Fruit fly (Drosophila melanogaster) whole organism, embryonic: ENCODE measurements around the gene Ctl1.

Source experiments
- ATbp ChIP-seq: fragments of 200-800 bp; sonication (Bioruptor generic); optimal IDR thresholded peaks from 2 replicates; lab custom pipeline; 2017; ENCODE audit warnings: missing biosample characterization, mild to moderate bottlenecking, missing genetic modification characterization, missing genetic modification reagents
- Abd-B ChIP-seq: fragments of 200-800 bp; sonication (Bioruptor generic); optimal IDR thresholded peaks from 2 replicates; lab custom pipeline; 2018; ENCODE audit warnings: missing biosample characterization, mild to moderate bottlenecking, missing genetic modification characterization, moderate library complexity
- BEAF-32 ChIP-seq: fragments of 200-800 bp; sonication (Bioruptor generic); optimal IDR thresholded peaks from 3 replicates; lab custom pipeline; 2017; ENCODE audit warnings: missing biosample characterization, missing genetic modification characterization, mild to moderate bottlenecking, moderate library complexity, missing genetic modification reagents
- Bteb2 ChIP-seq: fragments of 200-800 bp; sonication (Bioruptor generic); optimal IDR thresholded peaks from 2 replicates; lab custom pipeline; 2016; ENCODE audit warnings: missing biosample characterization, missing genetic modification characterization
- CG10147 ChIP-seq: fragments of 200-800 bp; sonication (Bioruptor generic); optimal IDR thresholded peaks from 2 replicates; lab custom pipeline; 2019; ENCODE audit warnings: missing biosample characterization, mild to moderate bottlenecking, missing genetic modification characterization, moderate library complexity
- CG11695 ChIP-seq: fragments of 200-800 bp; sonication (Bioruptor generic); IDR thresholded peaks from 3 replicates; pipeline ENCODE4 v1.3.6; 2022; ENCODE audit warnings: missing biosample characterization, missing genetic modification characterization
- CG13894 ChIP-seq: fragments of 200-800 bp; sonication (Bioruptor generic); optimal IDR thresholded peaks from 3 replicates; lab custom pipeline; 2018; ENCODE audit warnings: missing biosample characterization, mild to moderate bottlenecking, missing genetic modification characterization, moderate library complexity
- CG15011 ChIP-seq: fragments of 200-800 bp; sonication (Bioruptor generic); optimal IDR thresholded peaks from 3 replicates; lab custom pipeline; 2018; ENCODE audit warnings: missing biosample characterization, mild to moderate bottlenecking, missing genetic modification characterization
- CG1529 ChIP-seq: fragments of 200-800 bp; sonication (Bioruptor generic); optimal IDR thresholded peaks from 3 replicates; lab custom pipeline; 2018; ENCODE audit warnings: missing biosample characterization, missing genetic modification characterization
- CG16863 ChIP-seq: fragments of 200-800 bp; sonication (Bioruptor generic); optimal IDR thresholded peaks from 3 replicates; lab custom pipeline; 2016; ENCODE audit warnings: missing biosample characterization, missing genetic modification characterization
- CG17829 ChIP-seq: fragments of 200-800 bp; optimal IDR thresholded peaks from 2 replicates; lab custom pipeline; 2019; ENCODE audit warnings: missing biosample characterization, mild to moderate bottlenecking, missing genetic modification characterization, moderate library complexity
- CG1792 ChIP-seq: fragments of 200-800 bp; sonication (Bioruptor generic); optimal IDR thresholded peaks from 2 replicates; lab custom pipeline; 2016; ENCODE audit warnings: missing biosample characterization, missing genetic modification characterization
- CG18011 ChIP-seq: fragments of 200-800 bp; sonication (Bioruptor generic); optimal IDR thresholded peaks from 2 replicates; lab custom pipeline; 2017; ENCODE audit warnings: missing biosample characterization, missing genetic modification characterization, mild to moderate bottlenecking, moderate library complexity, missing genotype
- CG1832 ChIP-seq: fragments of 200-800 bp; sonication (Bioruptor generic); optimal IDR thresholded peaks from 2 replicates; lab custom pipeline; 2017; ENCODE audit warnings: missing biosample characterization, mild to moderate bottlenecking, missing genetic modification characterization, inconsistent platforms
- CG18764 ChIP-seq: fragments of 200-800 bp; sonication (Bioruptor generic); optimal IDR thresholded peaks from 3 replicates; lab custom pipeline; 2016; ENCODE audit warnings: missing biosample characterization, missing genetic modification characterization
- CG2202 ChIP-seq: fragments of 200-800 bp; sonication (Bioruptor generic); optimal IDR thresholded peaks from 2 replicates; lab custom pipeline; 2018; ENCODE audit warnings: missing biosample characterization, mild to moderate bottlenecking, missing genetic modification characterization
- CG2889 ChIP-seq: fragments of 200-800 bp; sonication (Bioruptor generic); IDR thresholded peaks from 3 replicates; pipeline ENCODE4 v1.3.6; 2022; ENCODE audit warnings: missing biosample characterization, missing genetic modification characterization
- CG34224 ChIP-seq: fragments of 200-800 bp; sonication (Bioruptor generic); IDR thresholded peaks from 3 replicates; pipeline ENCODE4 v1.3.6; 2022; ENCODE audit warnings: missing biosample characterization, missing genetic modification characterization; ENCODE audit not compliant: partially characterized antibody
- CG6272 ChIP-seq: fragments of 200-800 bp; sonication (Bioruptor generic); IDR thresholded peaks from 2 replicates; pipeline ENCODE4 v1.3.6; 2022; ENCODE audit warnings: missing biosample characterization, missing genetic modification characterization
- Dll ChIP-seq: fragments of 200-800 bp; sonication (Bioruptor generic); IDR thresholded peaks from 4 replicates; pipeline ENCODE4 v1.3.6; 2022; ENCODE audit warnings: missing biosample characterization, missing genetic modification characterization; ENCODE audit not compliant: partially characterized antibody
- Drgx ChIP-seq: fragments of 200-800 bp; sonication (Bioruptor generic); IDR thresholded peaks from 2 replicates; pipeline ENCODE4 v1.3.6; 2022; ENCODE audit warnings: missing biosample characterization, missing genetic modification characterization
- Eip74EF ChIP-seq, 2 experiments: fragments of 200-800 bp in 1 of 2; fragments of >200 bp in 1 of 2; sonication (Bioruptor generic) in 1 of 2; optimal IDR thresholded peaks; 2 replicates each; lab custom pipeline; 2017 to 2019; ENCODE audit warnings: missing biosample characterization in 2 of 2, missing genetic modification characterization in 2 of 2, mild to moderate bottlenecking in 1 of 2, moderate library complexity in 1 of 2
- HLHmδ ChIP-seq: fragments of 200-800 bp; sonication (Bioruptor generic); optimal IDR thresholded peaks from 2 replicates; lab custom pipeline; 2018; ENCODE audit warnings: missing biosample characterization, mild to moderate bottlenecking, missing genetic modification characterization, moderate library complexity
- Hr51 ChIP-seq, 2 experiments: fragments of 200-800 bp; sonication (Bioruptor generic); optimal IDR thresholded peaks; 2 replicates in 1 of 2; 3 replicates in 1 of 2; lab custom pipeline; 2016 to 2018; ENCODE audit warnings: missing biosample characterization in 2 of 2, missing genetic modification characterization in 2 of 2, mild to moderate bottlenecking in 1 of 2, moderate library complexity in 1 of 2
- Jarid2 ChIP-seq: fragments of 200-800 bp; sonication (Bioruptor generic); optimal IDR thresholded peaks from 3 replicates; lab custom pipeline; 2017; ENCODE audit warnings: mild to moderate bottlenecking, missing biosample characterization, missing genetic modification reagents, missing genetic modification characterization
- MESR4 ChIP-seq: fragments of 200-800 bp; sonication (Bioruptor generic); optimal IDR thresholded peaks from 2 replicates; lab custom pipeline; 2018; ENCODE audit warnings: missing biosample characterization, mild to moderate bottlenecking, missing genetic modification characterization, moderate library complexity
- Oli ChIP-seq: fragments of 200-800 bp; sonication (Bioruptor generic); optimal IDR thresholded peaks from 2 replicates; lab custom pipeline; 2018; ENCODE audit warnings: missing biosample characterization, mild to moderate bottlenecking, missing genetic modification characterization, moderate library complexity
- Trl ChIP-seq, 3 experiments: fragments of >200 bp in 2 of 3; fragments of 200-800 bp in 1 of 3; sonication (Bioruptor generic) in 1 of 3; optimal IDR thresholded peaks; 2 replicates in 1 of 3; 3 replicates in 2 of 3; lab custom pipeline; 2016 to 2017; ENCODE audit warnings: missing biosample characterization in 1 of 3, missing genetic modification characterization in 1 of 3
- corto ChIP-seq: fragments of 200-800 bp; sonication (Bioruptor generic); optimal IDR thresholded peaks from 2 replicates; lab custom pipeline; 2016; ENCODE audit warnings: missing biosample characterization, mild to moderate bottlenecking, missing genetic modification characterization, moderate library complexity
- cwo ChIP-seq: fragments of 200-800 bp; sonication (Bioruptor generic); optimal IDR thresholded peaks from 3 replicates; lab custom pipeline; 2017; ENCODE audit warnings: missing biosample characterization, missing genetic modification characterization, mild to moderate bottlenecking, moderate library complexity, missing genetic modification reagents
- dm ChIP-seq: fragments of 200-800 bp; sonication (Bioruptor generic); optimal IDR thresholded peaks from 3 replicates; lab custom pipeline; 2016; ENCODE audit warnings: missing biosample characterization, missing genetic modification characterization
- dmrt99B ChIP-seq: fragments of 200-800 bp; sonication (Bioruptor generic); optimal IDR thresholded peaks from 2 replicates; lab custom pipeline; 2018; ENCODE audit warnings: missing biosample characterization, mild to moderate bottlenecking, missing genetic modification characterization, moderate library complexity
- eyg ChIP-seq: fragments of 200-800 bp; sonication (Bioruptor generic); optimal IDR thresholded peaks from 3 replicates; lab custom pipeline; 2016; ENCODE audit warnings: missing biosample characterization, missing genetic modification characterization
- gce ChIP-seq: fragments of 200-800 bp; sonication (Bioruptor generic); IDR thresholded peaks from 3 replicates; pipeline ENCODE4 v1.3.6; 2022; ENCODE audit warnings: missing biosample characterization, missing genetic modification characterization
- grau ChIP-seq: fragments of 200-800 bp; optimal IDR thresholded peaks from 3 replicates; lab custom pipeline; 2019; ENCODE audit warnings: missing biosample characterization, mild to moderate bottlenecking, missing genetic modification characterization, moderate library complexity
- inv ChIP-seq: fragments of 200-800 bp; sonication (Bioruptor generic); IDR thresholded peaks from 2 replicates; pipeline ENCODE4 v1.3.6; 2022; ENCODE audit warnings: missing biosample characterization, missing genetic modification characterization; ENCODE audit not compliant: partially characterized antibody
- mam ChIP-seq: fragments of 200-800 bp; sonication (Bioruptor generic); optimal IDR thresholded peaks from 3 replicates; lab custom pipeline; 2016; ENCODE audit warnings: missing biosample characterization, missing genetic modification characterization
- scrt ChIP-seq: fragments of 200-800 bp; sonication (Bioruptor generic); optimal IDR thresholded peaks from 2 replicates; lab custom pipeline; 2018; ENCODE audit warnings: missing biosample characterization, mild to moderate bottlenecking, missing genetic modification characterization, moderate library complexity
- sim ChIP-seq: fragments of 200-800 bp; sonication (Bioruptor generic); IDR thresholded peaks from 2 replicates; pipeline ENCODE4 v1.3.6; 2022; ENCODE audit warnings: missing biosample characterization, missing genetic modification characterization
- so ChIP-seq: fragments of 200-800 bp; sonication (Bioruptor generic); IDR thresholded peaks from 3 replicates; pipeline ENCODE4 v1.3.6; 2022; ENCODE audit warnings: missing biosample characterization, missing genetic modification characterization
- sob ChIP-seq: fragments of 200-800 bp; sonication (Bioruptor generic); IDR thresholded peaks from 2 replicates; pipeline ENCODE4 v1.3.6; 2022; ENCODE audit warnings: missing biosample characterization, missing genetic modification characterization
- ssp ChIP-seq: fragments of 200-800 bp; sonication (Bioruptor generic); IDR thresholded peaks from 2 replicates; pipeline ENCODE4 v1.3.6; 2022; ENCODE audit warnings: missing biosample characterization, missing genetic modification characterization
- tgo ChIP-seq: fragments of 200-800 bp; sonication (Bioruptor generic); IDR thresholded peaks from 3 replicates; pipeline ENCODE4 v1.3.6; 2022; ENCODE audit warnings: missing biosample characterization, missing genetic modification characterization
- unpg ChIP-seq: fragments of 200-800 bp; sonication (Bioruptor generic); optimal IDR thresholded peaks from 3 replicates; lab custom pipeline; 2018; ENCODE audit warnings: missing biosample characterization, mild to moderate bottlenecking, missing genetic modification characterization, moderate library complexity
- wek ChIP-seq: fragments of 200-800 bp; sonication (Bioruptor generic); optimal IDR thresholded peaks from 3 replicates; lab custom pipeline; 2018; ENCODE audit warnings: missing biosample characterization, mild to moderate bottlenecking, missing genetic modification characterization, moderate library complexity
- wor ChIP-seq: fragments of 200-800 bp; sonication (Bioruptor generic); IDR thresholded peaks from 2 replicates; pipeline ENCODE4 v1.3.6; 2022; ENCODE audit warnings: missing biosample characterization, missing genetic modification characterization
- z ChIP-seq: fragments of 200-800 bp; sonication (Bioruptor generic); IDR thresholded peaks from 3 replicates; pipeline ENCODE4 v1.3.6; 2022; ENCODE audit warnings: missing biosample characterization, missing genetic modification characterization
- zen ChIP-seq: fragments of 200-800 bp; sonication (Bioruptor generic); optimal IDR thresholded peaks from 3 replicates; lab custom pipeline; 2018; ENCODE audit warnings: missing biosample characterization, mild to moderate bottlenecking, missing genetic modification characterization, moderate library complexity

Gene Ctl1

DNA sequence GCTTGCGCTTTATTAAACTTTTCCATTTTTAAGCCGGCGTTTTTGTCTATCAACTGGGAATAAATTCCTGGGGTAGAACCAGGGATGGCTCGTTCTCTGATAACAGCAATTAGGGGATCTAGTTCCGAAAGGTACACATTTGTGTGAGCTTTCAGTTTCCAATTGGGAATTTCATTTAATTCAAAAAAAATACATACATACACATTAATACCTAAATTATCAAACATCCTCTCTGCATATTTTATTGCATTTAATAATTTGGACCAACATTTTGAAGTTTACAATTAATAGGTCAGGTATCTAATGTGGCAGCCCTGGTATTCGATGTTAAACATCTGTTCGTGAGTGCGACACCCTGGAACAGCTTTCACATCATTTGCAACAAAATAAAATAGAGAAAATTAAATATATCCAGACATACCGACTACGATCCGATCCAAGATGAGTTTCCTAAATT is 18.6 kb upstream of the Ctl1 start, which contains the start of the genes CG15011 and CG1309 (continued):
- TF ChIP-seq CG18764 (GFP tag; lab: Kevin White, UChicago) (peak; percentile 75), sob (GFP tag; lab: Robert Waterston, UW) (peak; percentile 78), sim (no peak), ssp (GFP tag; lab: Robert Waterston, UW) (peak; percentile 66), CG17829 (peak; percentile 90), CG15011 (GFP tag; lab: Kevin White, UChicago) (no peak), inv (GFP tag; lab: Robert Waterston, UW) (peak; percentile 39; the same call in 1 of the 2 replicates), CG2889 (peak; percentile 74; the same call in 2 of the 3 replicates), Eip74EF (GFP tag; optimal IDR thresholded peaks at IDR 0.05; lab: Kevin White, UChicago) (peak in 1 of 2 experiments; percentile 53), scrt (GFP tag; lab: Kevin White, UChicago) (peak; percentile 65), gce (GFP tag; lab: Robert Waterston, UW) (no peak), Jarid2 (GFP tag; lab: Kevin White, UChicago) (peak; percentile 21), corto (no peak), BEAF-32 (peak; percentile 63), dmrt99B (tag; lab: Kevin White, UChicago) (peak; percentile 77), dm (GFP tag; lab: Kevin White, UChicago) (peak; percentile 82), CG1529 (GFP tag; lab: Kevin White, UChicago) (peak; percentile 55), CG13894 (tag; lab: Kevin White, UChicago) (peak; percentile 82), Drgx (GFP tag; lab: Robert Waterston, UW) (peak; percentile 75), CG18011 (GFP tag; lab: Kevin White, UChicago) (peak; percentile 70), CG2202 (tag; lab: Kevin White, UChicago) (peak; percentile 31), CG16863 (GFP tag; lab: Kevin White, UChicago) (peak; percentile 83), CG6272 (GFP tag; lab: Robert Waterston, UW) (peak; percentile 79), grau (tag; lab: Kevin White, UChicago) (peak; percentile 86), MESR4 (peak; percentile 63), Hr51 (GFP tag; optimal IDR thresholded peaks at IDR 0.05; lab: Kevin White, UChicago) (peak; percentile 80 to 81), Trl (optimal IDR thresholded peaks at IDR 0.05; lab: Kevin White, UChicago) (no peak), Trl (GFP tag; optimal IDR thresholded peaks at IDR 0.05; lab: Kevin White, UChicago) (peak; percentile 82), Dll (GFP tag; lab: Robert Waterston, UW) (peak; percentile 59; the same call in 2 of the 4 replicates), wor (GFP tag; lab: Robert Waterston, UW) (peak; percentile 63), CG11695 (GFP tag; lab: Robert Waterston, UW) (peak; percentile 73), Oli (tag; lab: Kevin White, UChicago) (peak; percentile 67), zen (tag; lab: Kevin White, UChicago) (peak; percentile 85), wek (GFP tag; lab: Kevin White, UChicago) (no peak), Bteb2 (GFP tag; lab: Kevin White, UChicago) (peak; percentile 86), Abd-B (GFP tag; lab: Kevin White, UChicago) (peak; percentile 89), cwo (GFP tag; lab: Kevin White, UChicago) (peak; percentile 35), mam (GFP tag; lab: Kevin White, UChicago) (peak; percentile 91), z (GFP tag; lab: Robert Waterston, UW) (no peak), CG10147 (peak; percentile 81), tgo (GFP tag; lab: Robert Waterston, UW) (peak; percentile 57; the same call in 2 of the 3 replicates), CG1792 (GFP tag; lab: Kevin White, UChicago) (peak; percentile 73), so (peak; percentile 73; the same call in 1 of the 3 replicates), eyg (GFP tag; lab: Kevin White, UChicago) (peak; percentile 66), CG34224 (GFP tag; lab: Robert Waterston, UW) (no peak), ATbp (GFP tag; lab: Kevin White, UChicago) (peak; percentile 41), HLHmδ (GFP tag; lab: Kevin White, UChicago) (no peak), unpg (GFP tag; lab: Kevin White, UChicago) (peak; percentile 84), CG1832 (GFP tag; lab: Kevin White, UChicago) (no peak)
